Worm (Caenorhabditis elegans) whole organism, late embryonic: ENCODE data around the gene T24D5.1.
"Not testable (repeated sequence)": the region's sequence is repeated elsewhere in the genome, so short reads cannot be mapped to it uniquely, and the experiment has no call there.

Experiments
- K02D7.2 ChIP-seq: sonication (generic microtip); optimal IDR thresholded peaks from 2 replicates; lab custom pipeline; 2017; ENCODE audit warnings: mild to moderate bottlenecking, missing genetic modification characterization, missing compliant biosample characterization
- K09A11.1 ChIP-seq: sonication (generic microtip); optimal IDR thresholded peaks from 2 replicates; lab custom pipeline; 2017; ENCODE audit warnings: antibody characterized with exemption, mild to moderate bottlenecking, missing genetic modification characterization, missing compliant biosample characterization; ENCODE audit not compliant: insufficient read depth
- T23F11.4 ChIP-seq: fragments of 200-800 bp; sonication (Bioruptor generic); optimal IDR thresholded peaks from 2 replicates; lab custom pipeline; 2018; ENCODE audit warnings: mild to moderate bottlenecking, missing genetic modification characterization, missing compliant biosample characterization
- ahr-1 ChIP-seq: sonication (generic microtip); optimal IDR thresholded peaks from 2 replicates; lab custom pipeline; 2016; ENCODE audit warnings: missing genetic modification characterization, missing compliant biosample characterization
- ama-1 ChIP-seq: fragments of 150-350 bp; optimal IDR thresholded peaks from 2 replicates; lab custom pipeline; 2014
- ceh-19 ChIP-seq: fragments of 200-800 bp; sonication (Bioruptor generic); optimal IDR thresholded peaks from 2 replicates; lab custom pipeline; 2018; ENCODE audit warnings: mild to moderate bottlenecking, missing genetic modification characterization, missing compliant biosample characterization
- ceh-2 ChIP-seq: sonication (generic microtip); optimal IDR thresholded peaks from 2 replicates; lab custom pipeline; 2016; ENCODE audit warnings: missing genotype, missing genetic modification characterization, missing compliant biosample characterization
- ceh-34 ChIP-seq: sonication (generic microtip); optimal IDR thresholded peaks from 2 replicates; lab custom pipeline; 2016; ENCODE audit warnings: mild to moderate bottlenecking, missing genetic modification characterization, missing compliant biosample characterization
- ceh-48 ChIP-seq: sonication (generic microtip); optimal IDR thresholded peaks from 2 replicates; lab custom pipeline; 2016; ENCODE audit warnings: missing genetic modification characterization, inconsistent platforms, missing compliant biosample characterization
- ceh-6 ChIP-seq: fragments of 200-800 bp; sonication (Bioruptor generic); optimal IDR thresholded peaks from 2 replicates; lab custom pipeline; 2018; ENCODE audit warnings: mild to moderate bottlenecking, missing genetic modification characterization, missing compliant biosample characterization
- dmd-4 ChIP-seq: sonication (generic microtip); optimal IDR thresholded peaks from 2 replicates; lab custom pipeline; 2016; ENCODE audit warnings: borderline replicate concordance, missing genetic modification characterization, missing compliant biosample characterization
- eyg-1 ChIP-seq: sonication (generic microtip); optimal IDR thresholded peaks from 2 replicates; lab custom pipeline; 2016; ENCODE audit warnings: missing genotype, missing genetic modification characterization, missing compliant biosample characterization
- fax-1 ChIP-seq: sonication (generic microtip); optimal IDR thresholded peaks from 2 replicates; lab custom pipeline; 2016; ENCODE audit warnings: missing genotype, missing genetic modification characterization, missing compliant biosample characterization
- fkh-10 ChIP-seq: fragments of 150-350 bp; optimal IDR thresholded peaks from 2 replicates; lab custom pipeline; 2014; ENCODE audit warnings: missing biosample characterization, missing genetic modification reagents, missing genetic modification characterization
- gmeb-2 ChIP-seq: sonication (generic microtip); optimal IDR thresholded peaks from 2 replicates; lab custom pipeline; 2016; ENCODE audit warnings: missing genetic modification characterization, inconsistent platforms, missing compliant biosample characterization
- hlh-13 ChIP-seq: fragments of 200-800 bp; sonication (Bioruptor generic); optimal IDR thresholded peaks from 2 replicates; lab custom pipeline; 2018; ENCODE audit warnings: mild to moderate bottlenecking, missing genetic modification characterization, missing compliant biosample characterization
- hlh-15 ChIP-seq: sonication (generic microtip); optimal IDR thresholded peaks from 2 replicates; lab custom pipeline; 2016; ENCODE audit warnings: missing genetic modification characterization, missing compliant biosample characterization
- hlh-8 ChIP-seq: sonication (generic microtip); optimal IDR thresholded peaks from 2 replicates; lab custom pipeline; 2016; ENCODE audit warnings: missing genotype, missing genetic modification characterization, missing compliant biosample characterization
- mec-3 ChIP-seq: sonication (generic microtip); optimal IDR thresholded peaks from 2 replicates; lab custom pipeline; 2016; ENCODE audit warnings: borderline replicate concordance, missing genetic modification characterization, missing compliant biosample characterization
- nhr-11 ChIP-seq: fragments of 150-350 bp; optimal IDR thresholded peaks from 2 replicates; lab custom pipeline; 2014; ENCODE audit warnings: missing biosample characterization, missing genetic modification characterization
- nhr-232 ChIP-seq: sonication (generic microtip); optimal IDR thresholded peaks from 2 replicates; lab custom pipeline; 2016; ENCODE audit warnings: missing genetic modification characterization, missing compliant biosample characterization
- npax-4 ChIP-seq: sonication (generic microtip); optimal IDR thresholded peaks from 2 replicates; lab custom pipeline; 2016; ENCODE audit warnings: missing genetic modification characterization, missing compliant biosample characterization
- pag-3 ChIP-seq: sonication (generic microtip); optimal IDR thresholded peaks from 2 replicates; lab custom pipeline; 2016; ENCODE audit warnings: missing compliant biosample characterization, missing genetic modification characterization, borderline replicate concordance
- pat-9 ChIP-seq: fragments of 200-800 bp; sonication (Bioruptor generic); optimal IDR thresholded peaks from 2 replicates; lab custom pipeline; 2018; ENCODE audit warnings: mild to moderate bottlenecking, missing genetic modification characterization, moderate library complexity, missing compliant biosample characterization
- pha-4 ChIP-seq: fragments of 150-350 bp; optimal IDR thresholded peaks from 2 replicates; lab custom pipeline; 2018; ENCODE audit warnings: missing biosample characterization, missing genetic modification reagents, missing genetic modification characterization
- rnt-1 ChIP-seq: sonication (generic microtip); optimal IDR thresholded peaks from 2 replicates; lab custom pipeline; 2016; ENCODE audit warnings: missing genetic modification characterization, missing compliant biosample characterization
- sox-2 ChIP-seq: fragments of 200-800 bp; sonication (Bioruptor generic); IDR thresholded peaks from 2 replicates; pipeline ENCODE4 v1.3.6; 2022; ENCODE audit warnings: missing genetic modification reagents, missing genetic modification characterization, missing compliant biosample characterization
- syd-9 ChIP-seq: sonication (generic microtip); optimal IDR thresholded peaks from 2 replicates; lab custom pipeline; 2016; ENCODE audit warnings: mild to moderate bottlenecking, missing genetic modification characterization, moderate library complexity, missing compliant biosample characterization
- ttx-3 ChIP-seq: sonication (generic microtip); optimal IDR thresholded peaks from 2 replicates; lab custom pipeline; 2016; ENCODE audit warnings: missing genetic modification reagents, missing genetic modification characterization, missing compliant biosample characterization
- unc-3 ChIP-seq, 2 experiments: fragments of 200-800 bp in 1 of 2; sonication (Bioruptor generic) in 1 of 2; sonication (generic microtip) in 1 of 2; conservative IDR thresholded peaks in 1 of 2; optimal IDR thresholded peaks in 1 of 2; 2 replicates each; pipeline versions ENCODE4 v1.3.6 to Lab custom; 2016 to 2022; ENCODE audit warnings: missing compliant biosample characterization in 2 of 2, missing genetic modification characterization in 2 of 2, missing genetic modification reagents in 1 of 2
- unc-42 ChIP-seq: sonication (generic microtip); optimal IDR thresholded peaks from 2 replicates; lab custom pipeline; 2016; ENCODE audit warnings: missing genotype, missing genetic modification characterization, missing compliant biosample characterization
- unc-55 ChIP-seq: sonication (generic microtip); optimal IDR thresholded peaks from 2 replicates; lab custom pipeline; 2017; ENCODE audit warnings: missing biosample characterization, missing genetic modification reagents, missing genetic modification characterization
- unc-86 ChIP-seq: sonication (generic microtip); optimal IDR thresholded peaks from 2 replicates; lab custom pipeline; 2016; ENCODE audit warnings: missing genetic modification characterization, missing compliant biosample characterization
- zip-5 ChIP-seq: sonication (generic microtip); optimal IDR thresholded peaks from 2 replicates; lab custom pipeline; 2016; ENCODE audit warnings: missing genetic modification characterization, missing compliant biosample characterization
- ztf-16 ChIP-seq: sonication (generic microtip); optimal IDR thresholded peaks from 2 replicates; lab custom pipeline; 2017; ENCODE audit warnings: missing genetic modification characterization, missing compliant biosample characterization

T24D5.1 gene

ce11 chrX:12603322-12603984 is 28.9 kb downstream of the T24D5.1 start, which contains the start of the genes T24D5.6 and R09A8.9:
Gene T24D5.6, plus strand, starts transcription at chrX:12603622.
Gene R09A8.9, plus strand, starts transcription at chrX:12603934.
- no peak for TF ChIP-seq nhr-232 (tag; lab: Kevin White, UChicago)
- no peak for TF ChIP-seq unc-86
- TF ChIP-seq hlh-15 (tag; lab: Kevin White, UChicago), result no peak
- TF ChIP-seq rnt-1 (tag; lab: Kevin White, UChicago), result no peak
- no peak for TF ChIP-seq fkh-10 (GFP tag; lab: Kevin White, UChicago)
- no peak for TF ChIP-seq pat-9
- TF ChIP-seq unc-55, result no peak
- TF ChIP-seq nhr-11, result no peak
- TF ChIP-seq npax-4 (tag; lab: Kevin White, UChicago), result no peak
- TF ChIP-seq eyg-1, result no peak
- TF ChIP-seq, all 69 proteins: peak for 0

- TF ChIP-seq ceh-48, ttx-3, zip-5 (tag; lab: Kevin White, UChicago): not testable (repeated sequence)
These were observed 38.9 kb downstream of the T24D5.1 start, which contains the start of gene R09A8.1 for ce11 chrX:12613451-12613850. Gene R09A8.1, plus strand, starts transcription at chrX:12613751.

- TF ChIP-seq pha-4 (tag; lab: Kevin White, UChicago), result no peak
- no peak for TF ChIP-seq ztf-16 (tag; lab: Kevin White, UChicago)
- no peak for TF ChIP-seq ceh-34 (tag; lab: Kevin White, UChicago)
- no peak for TF ChIP-seq gmeb-2 (tag; lab: Kevin White, UChicago)
- TF ChIP-seq ama-1 (lab: Kevin White, UChicago), result no peak
- no peak for TF ChIP-seq fkh-10 (GFP tag; lab: Kevin White, UChicago)
- TF ChIP-seq ceh-6 (GFP tag; lab: Kevin White, UChicago), result no peak
- TF ChIP-seq K02D7.2 (tag; lab: Kevin White, UChicago), result no peak
- no peak for TF ChIP-seq hlh-13 (GFP tag; lab: Kevin White, UChicago)
- TF ChIP-seq unc-42 (tag; lab: Kevin White, UChicago), result no peak
- TF ChIP-seq unc-3 (GFP tag; conservative IDR thresholded peaks at IDR 0.05; lab: Robert Waterston, UW), result no peak
- TF ChIP-seq unc-3 (tag; optimal IDR thresholded peaks at IDR 0.05; lab: Kevin White, UChicago), result no peak
- TF ChIP-seq, all 69 proteins: peak for 0
These were observed 43.9 kb downstream of the T24D5.1 start for ce11 chrX:12618447-12618846.

DNA sequence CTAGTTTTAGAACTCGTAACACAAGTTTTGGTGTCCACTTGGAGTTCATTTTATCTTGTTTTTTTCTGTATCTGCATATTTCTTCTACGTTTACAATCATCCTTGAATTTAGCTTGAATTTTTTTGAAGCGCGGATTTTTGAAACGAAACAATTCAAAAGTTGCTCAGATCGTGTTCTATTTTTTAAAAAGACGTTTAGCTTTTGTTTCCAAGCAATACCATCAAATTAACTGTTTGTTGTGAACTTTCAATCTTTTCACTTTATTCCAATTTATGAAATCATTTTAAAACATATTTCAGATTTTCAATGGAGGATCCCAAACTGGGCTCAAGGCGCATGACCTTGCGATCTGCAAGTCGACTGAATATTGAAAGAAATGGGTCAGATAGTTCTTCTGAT is 44.6 kb downstream of the T24D5.1 start, which contains the start of gene R09A8.2:
Gene R09A8.2 (plus strand): TSS at position 301 of the 400 bp plus-strand sequence.
- no peak for TF ChIP-seq ceh-19 (GFP tag; lab: Kevin White, UChicago)
- no peak for TF ChIP-seq mec-3 (tag; lab: Kevin White, UChicago)
- no peak for TF ChIP-seq rnt-1 (tag; lab: Kevin White, UChicago)
- TF ChIP-seq nhr-232 (tag; lab: Kevin White, UChicago), result no peak
- TF ChIP-seq dmd-4 (tag; lab: Kevin White, UChicago), result no peak
- TF ChIP-seq hlh-8 (tag; lab: Kevin White, UChicago), result no peak
- TF ChIP-seq syd-9 (tag; lab: Kevin White, UChicago), result no peak
- TF ChIP-seq npax-4 (tag; lab: Kevin White, UChicago), result no peak
- no peak for TF ChIP-seq ahr-1 (tag; lab: Kevin White, UChicago)
- TF ChIP-seq pag-3 (tag; lab: Kevin White, UChicago), result no peak
- no peak for TF ChIP-seq K09A11.1 (tag; lab: Kevin White, UChicago)
- TF ChIP-seq fax-1 (tag; lab: Kevin White, UChicago), result no peak
- no peak for TF ChIP-seq unc-55
- TF ChIP-seq, all 69 proteins: peak for 0

ce11 chrX:12620310-12620709 is 45.7 kb downstream of the T24D5.1 start:
- TF ChIP-seq hlh-13 (GFP tag; lab: Kevin White, UChicago) (no peak), ceh-6 (GFP tag; lab: Kevin White, UChicago) (no peak), T23F11.4 (GFP tag; lab: Kevin White, UChicago) (no peak), syd-9 (tag; lab: Kevin White, UChicago) (no peak), sox-2 (GFP tag; lab: Robert Waterston, UW) (no peak), mec-3 (tag; lab: Kevin White, UChicago) (no peak), ceh-2 (tag; lab: Kevin White, UChicago) (no peak), ttx-3 (tag; lab: Kevin White, UChicago) (no peak)
